Worm (Caenorhabditis elegans): ENCODE measurements around the gene F36H1.11.

Gene F36H1.11

ce11 chrIV:11082789-11083235 lies 33.8 kb downstream of the F36H1.11 start (continued):
- peak; percentile 91 for TF ChIP-seq nhr-237 (tag; optimal IDR thresholded peaks at IDR 0.05)
- peak; percentile 45 for TF ChIP-seq C34B4.2 (tag; optimal IDR thresholded peaks at IDR 0.05)
- peak; percentile 93 for TF ChIP-seq unc-130 (tag; optimal IDR thresholded peaks at IDR 0.05)
- no peak for TF ChIP-seq nhr-12 (tag; optimal IDR thresholded peaks at IDR 0.05)
- peak; percentile 84 for TF ChIP-seq isw-1 (GFP tag; IDR thresholded peaks at IDR 0.05)
- TF ChIP-seq dsc-1 (tag; optimal IDR thresholded peaks at IDR 0.05), result peak; percentile 93
- peak; percentile 95 for TF ChIP-seq ztf-4 (tag; optimal IDR thresholded peaks at IDR 0.05)

DNA sequence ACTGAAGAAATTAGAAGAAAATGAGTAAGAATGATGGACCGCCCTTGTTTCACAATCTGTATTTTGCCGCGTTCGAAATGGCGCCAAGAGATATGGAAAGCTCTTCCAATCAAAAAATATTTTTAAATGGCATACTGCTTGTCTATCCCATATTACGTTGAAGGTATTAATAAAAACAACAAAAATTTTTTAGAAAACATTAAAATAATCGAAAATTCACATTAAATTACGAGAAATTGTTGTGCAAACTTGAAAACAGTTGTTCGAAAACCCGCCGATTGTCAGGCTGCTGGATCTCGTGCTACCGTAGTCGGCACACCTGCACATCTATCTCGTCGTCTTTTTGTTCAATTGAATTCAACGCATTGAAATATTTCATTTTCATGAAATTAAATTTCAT lies 34.6 kb downstream of the F36H1.11 start, which contains the start of gene klc-1:
Gene klc-1, plus strand, starts transcription at position 127 of the 400 bp plus-strand sequence.
- TF ChIP-seq pax-3 (tag; optimal IDR thresholded peaks at IDR 0.05) (no peak), lsy-2 (tag; optimal IDR thresholded peaks at IDR 0.05) (peak; percentile 40 to 69), dpl-1 (GFP tag; optimal IDR thresholded peaks at IDR 0.05) (peak in 1 of 3 experiments; percentile 2)

DNA sequence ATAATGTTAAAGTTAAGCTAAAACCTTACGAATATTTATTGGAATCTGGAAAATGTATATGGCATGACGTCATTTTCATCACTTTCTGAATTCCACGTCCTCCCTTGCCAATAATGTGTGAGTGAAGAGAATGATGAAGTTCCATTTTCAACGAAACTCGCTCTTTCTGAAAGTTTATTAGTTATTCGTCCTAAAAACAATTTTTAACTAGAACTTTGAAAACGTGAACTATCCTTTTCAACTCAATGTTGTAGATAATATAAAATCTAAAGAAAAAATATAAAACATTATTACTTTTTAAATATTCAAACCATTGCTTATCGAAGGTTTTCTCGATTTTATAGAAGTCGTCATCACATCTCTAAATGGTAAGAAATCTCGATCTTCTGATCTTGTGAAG lies 40.6 kb downstream of the F36H1.11 start, which contains the start of gene M7.7:
Gene M7.7, plus strand, starts transcription at position 301 of the 400 bp plus-strand sequence.
- TF ChIP-seq ces-1 (GFP tag; optimal IDR thresholded peaks at IDR 0.05) (no peak), zag-1 (tag; optimal IDR thresholded peaks at IDR 0.05) (no peak), nhr-11 (tag; optimal IDR thresholded peaks at IDR 0.05) (no peak), nhr-85 (tag) (no peak), sup-37 (GFP tag; optimal IDR thresholded peaks at IDR 0.05) (no peak), xbp-1 (tag; optimal IDR thresholded peaks at IDR 0.05) (no peak), lsy-2 (tag; optimal IDR thresholded peaks at IDR 0.05) (no peak), pqm-1 (tag; optimal IDR thresholded peaks at IDR 0.05) (no peak), ama-1 (optimal IDR thresholded peaks at IDR 0.05) (no peak)

DNA sequence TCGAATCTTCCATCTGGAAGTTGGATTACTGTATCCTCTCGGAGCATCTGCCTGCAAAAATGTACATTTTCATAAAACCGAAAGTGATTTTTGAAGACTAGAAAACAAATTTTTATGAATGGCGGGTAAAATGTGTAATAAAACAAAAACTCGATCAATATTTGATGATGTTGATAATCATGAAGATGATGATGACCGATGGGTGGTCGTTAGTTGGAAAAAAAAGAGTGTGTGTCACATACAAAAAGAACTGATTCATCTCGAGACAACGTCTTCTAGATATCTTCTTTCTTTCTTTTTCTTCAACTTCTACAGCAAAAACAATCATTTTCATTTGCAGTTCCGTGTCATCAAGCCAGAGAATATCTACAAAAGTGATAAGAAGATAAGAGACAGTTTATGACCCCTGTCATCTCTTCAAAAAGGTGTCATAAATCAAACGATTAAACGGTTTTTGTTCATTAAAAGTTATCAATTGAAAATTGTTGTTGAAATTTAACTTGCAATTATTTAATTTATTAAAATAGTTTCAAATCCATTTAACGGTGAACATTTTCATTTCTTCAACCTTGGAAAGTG lies 43.6 kb downstream of the F36H1.11 start, which contains the start of gene bcc-1:
Gene bcc-1, minus strand, starts transcription at position 51 of the 579 bp plus-strand sequence.
- TF ChIP-seq nhr-90 (tag; optimal IDR thresholded peaks at IDR 0.05; ENCODE audit: poor library complexity), result peak; percentile 12
- peak; percentile 54 for TF ChIP-seq blmp-1 (tag; optimal IDR thresholded peaks at IDR 0.05)
- TF ChIP-seq lin-35 (GFP tag; optimal IDR thresholded peaks at IDR 0.05), result peak in 1 of 2 experiments; percentile 34
- peak; percentile 51 for TF ChIP-seq nhr-20 (tag; optimal IDR thresholded peaks at IDR 0.05)
- TF ChIP-seq ceh-90 (tag; optimal IDR thresholded peaks at IDR 0.05), result no peak
- peak; percentile 31 for TF ChIP-seq nhr-71 (tag; optimal IDR thresholded peaks at IDR 0.05)
- TF ChIP-seq elt-3 (tag; optimal IDR thresholded peaks at IDR 0.05), result peak in 5 of 6 experiments; percentile 31 to 95 (median 81)
- peak in 1 of 2 experiments; percentile 37 for TF ChIP-seq lsy-2 (tag; optimal IDR thresholded peaks at IDR 0.05)
- no peak for TF ChIP-seq sox-4 (tag; optimal IDR thresholded peaks at IDR 0.05)
- TF ChIP-seq snu-23 (GFP tag; optimal IDR thresholded peaks at IDR 0.05), result peak; percentile 32

ce11 chrIV:11094052-11094451 lies 45.1 kb downstream of the F36H1.11 start:
- TF ChIP-seq mab-9 (GFP tag; IDR thresholded peaks at IDR 0.05), result no peak
- TF ChIP-seq alr-1 (tag; optimal IDR thresholded peaks at IDR 0.05; ENCODE audit: borderline replicate concordance), result no peak
- no peak for TF ChIP-seq aly-2 (tag; optimal IDR thresholded peaks at IDR 0.05)
- TF ChIP-seq pqm-1 (tag; optimal IDR thresholded peaks at IDR 0.05), result no peak
- TF ChIP-seq fkh-8 (tag; optimal IDR thresholded peaks at IDR 0.05), result no peak
- no peak for TF ChIP-seq nhr-19 (GFP tag; conservative IDR thresholded peaks at IDR 0.05)
- TF ChIP-seq lin-39 (tag; optimal IDR thresholded peaks at IDR 0.05), result no peak
- no peak for TF ChIP-seq unc-98 (GFP tag; IDR thresholded peaks at IDR 0.05)
- TF ChIP-seq lin-15B (tag; optimal IDR thresholded peaks at IDR 0.05), result no peak
- no peak for TF ChIP-seq nhr-84 (tag; optimal IDR thresholded peaks at IDR 0.05)
- no peak for TF ChIP-seq pax-3 (tag; optimal IDR thresholded peaks at IDR 0.05)
- no peak for TF ChIP-seq C04F5.9 (tag; optimal IDR thresholded peaks at IDR 0.05)
- no peak for TF ChIP-seq nhr-12 (tag; optimal IDR thresholded peaks at IDR 0.05)
- TF ChIP-seq ama-1 (optimal IDR thresholded peaks at IDR 0.05), result no peak
- no peak for TF ChIP-seq unc-130 (tag; optimal IDR thresholded peaks at IDR 0.05)
- no peak for TF ChIP-seq zag-1 (tag; optimal IDR thresholded peaks at IDR 0.05)

All from whole organism, L1 larva.